Fruit fly (Drosophila melanogaster) whole organism, embryonic: ENCODE data around the gene Ctr1A.

Experiments
- B-H1 ChIP-seq: fragments of 200-800 bp; sonication (Bioruptor generic); IDR thresholded peaks from 3 replicates; pipeline ENCODE4 v1.3.6; 2022; ENCODE audit warnings: missing biosample characterization, missing genetic modification characterization
- B-H2 ChIP-seq: fragments of 200-800 bp; sonication (Bioruptor generic); optimal IDR thresholded peaks from 2 replicates; lab custom pipeline; 2018; ENCODE audit warnings: missing biosample characterization, mild to moderate bottlenecking, missing genetic modification characterization
- BtbVII ChIP-seq: fragments of 200-800 bp; sonication (Bioruptor generic); optimal IDR thresholded peaks from 3 replicates; lab custom pipeline; 2017; ENCODE audit warnings: missing biosample characterization, mild to moderate bottlenecking, missing genetic modification characterization
- CG10147 ChIP-seq: fragments of 200-800 bp; sonication (Bioruptor generic); optimal IDR thresholded peaks from 2 replicates; lab custom pipeline; 2019; ENCODE audit warnings: missing biosample characterization, mild to moderate bottlenecking, missing genetic modification characterization, moderate library complexity
- CG1024 ChIP-seq: fragments of 200-800 bp; sonication (Bioruptor generic); IDR thresholded peaks from 2 replicates; pipeline ENCODE4 v1.3.6; 2022; ENCODE audit warnings: missing biosample characterization, missing genetic modification characterization
- CG11247 ChIP-seq: fragments of 200-800 bp; sonication (Bioruptor generic); IDR thresholded peaks from 2 replicates; pipeline ENCODE4 v1.3.6; 2022; ENCODE audit warnings: missing biosample characterization, missing genetic modification characterization
- CG11723 ChIP-seq: fragments of 200-800 bp; sonication (Bioruptor generic); optimal IDR thresholded peaks from 2 replicates; lab custom pipeline; 2017; ENCODE audit warnings: missing biosample characterization, mild to moderate bottlenecking, missing genetic modification characterization
- CG12071 ChIP-seq: fragments of 200-800 bp; sonication (Bioruptor generic); optimal IDR thresholded peaks from 3 replicates; lab custom pipeline; 2018; ENCODE audit warnings: missing biosample characterization, mild to moderate bottlenecking, missing genetic modification characterization
- CG12155 ChIP-seq: fragments of 200-800 bp; sonication (Bioruptor generic); optimal IDR thresholded peaks from 3 replicates; lab custom pipeline; 2016; ENCODE audit warnings: missing biosample characterization, missing genetic modification characterization
- CG13123 ChIP-seq: fragments of 200-800 bp; sonication (Bioruptor generic); optimal IDR thresholded peaks from 2 replicates; lab custom pipeline; 2016; ENCODE audit warnings: missing biosample characterization, missing genetic modification characterization
- CG14014 ChIP-seq: fragments of 200-800 bp; sonication (Bioruptor generic); IDR thresholded peaks from 2 replicates; pipeline ENCODE4 v1.3.6; 2022; ENCODE audit warnings: missing biosample characterization, missing genetic modification characterization
- CG16815 ChIP-seq: fragments of 200-800 bp; sonication (Bioruptor generic); optimal IDR thresholded peaks from 3 replicates; lab custom pipeline; 2017; ENCODE audit warnings: missing biosample characterization, mild to moderate bottlenecking, missing genetic modification characterization
- CG17829 ChIP-seq: fragments of 200-800 bp; optimal IDR thresholded peaks from 2 replicates; lab custom pipeline; 2019; ENCODE audit warnings: missing biosample characterization, mild to moderate bottlenecking, missing genetic modification characterization, moderate library complexity
- CG4424 ChIP-seq: fragments of 200-800 bp; sonication (Bioruptor generic); optimal IDR thresholded peaks from 3 replicates; lab custom pipeline; 2016; ENCODE audit warnings: missing biosample characterization, missing genetic modification characterization
- CG4854 ChIP-seq: fragments of 200-800 bp; sonication (Bioruptor generic); optimal IDR thresholded peaks from 2 replicates; lab custom pipeline; 2016; ENCODE audit warnings: missing biosample characterization, missing genetic modification characterization, inconsistent platforms
- CG5245 ChIP-seq: fragments of 200-800 bp; sonication (Bioruptor generic); optimal IDR thresholded peaks from 3 replicates; lab custom pipeline; 2016; ENCODE audit warnings: missing biosample characterization, missing genetic modification characterization
- CG7745 ChIP-seq: fragments of 200-800 bp; sonication (Bioruptor generic); optimal IDR thresholded peaks from 2 replicates; lab custom pipeline; 2018; ENCODE audit warnings: missing biosample characterization, mild to moderate bottlenecking, missing genetic modification characterization, moderate library complexity
- CG9797 ChIP-seq: fragments of 200-800 bp; sonication (Bioruptor generic); optimal IDR thresholded peaks from 3 replicates; lab custom pipeline; 2018; ENCODE audit warnings: missing biosample characterization, mild to moderate bottlenecking, missing genetic modification characterization
- Chrac-16 ChIP-seq: fragments of 200-800 bp; sonication (Bioruptor generic); optimal IDR thresholded peaks from 3 replicates; lab custom pipeline; 2016; ENCODE audit warnings: missing biosample characterization, missing genetic modification characterization
- D ChIP-seq, 2 experiments: fragments of 200-800 bp in 1 of 2; fragments of >200 bp in 1 of 2; sonication (Bioruptor generic) in 1 of 2; optimal IDR thresholded peaks; 2 replicates in 1 of 2; 3 replicates in 1 of 2; lab custom pipeline; 2017; ENCODE audit warnings: mild to moderate bottlenecking in 1 of 2, missing biosample characterization in 1 of 2, missing genetic modification characterization in 1 of 2, missing genetic modification reagents in 1 of 2
- Dll ChIP-seq: fragments of 200-800 bp; sonication (Bioruptor generic); IDR thresholded peaks from 4 replicates; pipeline ENCODE4 v1.3.6; 2022; ENCODE audit warnings: missing biosample characterization, missing genetic modification characterization; ENCODE audit not compliant: partially characterized antibody
- Doc2 ChIP-seq: fragments of 200-800 bp; sonication (Bioruptor generic); IDR thresholded peaks from 2 replicates; pipeline ENCODE4 v1.3.6; 2022; ENCODE audit warnings: missing biosample characterization, missing genetic modification characterization
- Eip74EF ChIP-seq, 2 experiments: fragments of 200-800 bp in 1 of 2; fragments of >200 bp in 1 of 2; sonication (Bioruptor generic) in 1 of 2; optimal IDR thresholded peaks; 2 replicates each; lab custom pipeline; 2017 to 2019; ENCODE audit warnings: missing biosample characterization in 2 of 2, missing genetic modification characterization in 2 of 2, mild to moderate bottlenecking in 1 of 2, moderate library complexity in 1 of 2
- Fer2 ChIP-seq: fragments of 200-800 bp; sonication (Bioruptor generic); optimal IDR thresholded peaks from 2 replicates; lab custom pipeline; 2018; ENCODE audit warnings: missing biosample characterization, mild to moderate bottlenecking, missing genetic modification characterization, moderate library complexity
- Nf-YC ChIP-seq: fragments of 200-800 bp; optimal IDR thresholded peaks from 3 replicates; lab custom pipeline; 2019; ENCODE audit warnings: missing biosample characterization, mild to moderate bottlenecking, missing genetic modification characterization, moderate library complexity
- NfI ChIP-seq: fragments of 200-800 bp; sonication (Bioruptor generic); optimal IDR thresholded peaks from 3 replicates; lab custom pipeline; 2018; ENCODE audit warnings: missing biosample characterization, mild to moderate bottlenecking, missing genetic modification characterization, moderate library complexity
- Oli ChIP-seq: fragments of 200-800 bp; sonication (Bioruptor generic); optimal IDR thresholded peaks from 2 replicates; lab custom pipeline; 2018; ENCODE audit warnings: missing biosample characterization, mild to moderate bottlenecking, missing genetic modification characterization, moderate library complexity
- Sox102F ChIP-seq: fragments of 200-800 bp; sonication (Bioruptor generic); optimal IDR thresholded peaks from 2 replicates; lab custom pipeline; 2018; ENCODE audit warnings: missing biosample characterization, mild to moderate bottlenecking, missing genetic modification characterization, moderate library complexity
- TFAM ChIP-seq: fragments of 200-800 bp; sonication (Bioruptor generic); optimal IDR thresholded peaks from 2 replicates; lab custom pipeline; 2017; ENCODE audit warnings: missing biosample characterization, missing genetic modification characterization, inconsistent platforms
- YL-1 ChIP-seq: fragments of 200-800 bp; sonication (Bioruptor generic); optimal IDR thresholded peaks from 3 replicates; lab custom pipeline; 2017; ENCODE audit warnings: missing biosample characterization, mild to moderate bottlenecking, missing genetic modification characterization
- abd-A ChIP-seq: fragments of 200-800 bp; sonication (Bioruptor generic); optimal IDR thresholded peaks from 3 replicates; lab custom pipeline; 2019; ENCODE audit warnings: missing biosample characterization, mild to moderate bottlenecking, missing genetic modification characterization, moderate library complexity
- croc ChIP-seq: fragments of 200-800 bp; sonication (Bioruptor generic); conservative IDR thresholded peaks from 3 replicates; pipeline ENCODE4 v1.3.6; 2022; ENCODE audit warnings: missing biosample characterization, missing genetic modification characterization
- danr ChIP-seq: fragments of 200-800 bp; sonication (Bioruptor generic); IDR thresholded peaks from 2 replicates; pipeline ENCODE4 v1.3.6; 2022; ENCODE audit warnings: missing biosample characterization, missing genetic modification characterization
- dm ChIP-seq: fragments of 200-800 bp; sonication (Bioruptor generic); optimal IDR thresholded peaks from 3 replicates; lab custom pipeline; 2016; ENCODE audit warnings: missing biosample characterization, missing genetic modification characterization
- dmrt99B ChIP-seq: fragments of 200-800 bp; sonication (Bioruptor generic); optimal IDR thresholded peaks from 2 replicates; lab custom pipeline; 2018; ENCODE audit warnings: missing biosample characterization, mild to moderate bottlenecking, missing genetic modification characterization, moderate library complexity
- gce ChIP-seq: fragments of 200-800 bp; sonication (Bioruptor generic); IDR thresholded peaks from 3 replicates; pipeline ENCODE4 v1.3.6; 2022; ENCODE audit warnings: missing biosample characterization, missing genetic modification characterization
- gfzf ChIP-seq: fragments of 200-800 bp; sonication (Bioruptor generic); optimal IDR thresholded peaks from 2 replicates; lab custom pipeline; 2016; ENCODE audit warnings: missing biosample characterization, mild to moderate bottlenecking, missing genetic modification characterization, moderate library complexity
- grau ChIP-seq: fragments of 200-800 bp; optimal IDR thresholded peaks from 3 replicates; lab custom pipeline; 2019; ENCODE audit warnings: missing biosample characterization, mild to moderate bottlenecking, missing genetic modification characterization, moderate library complexity
- hbn ChIP-seq: fragments of 200-800 bp; sonication (Bioruptor generic); IDR thresholded peaks from 2 replicates; pipeline ENCODE4 v1.3.6; 2022; ENCODE audit warnings: missing biosample characterization, missing genetic modification characterization; ENCODE audit not compliant: partially characterized antibody
- inv ChIP-seq: fragments of 200-800 bp; sonication (Bioruptor generic); IDR thresholded peaks from 2 replicates; pipeline ENCODE4 v1.3.6; 2022; ENCODE audit warnings: missing biosample characterization, missing genetic modification characterization; ENCODE audit not compliant: partially characterized antibody
- nerfin-2 ChIP-seq: fragments of 200-800 bp; sonication (Bioruptor generic); IDR thresholded peaks from 2 replicates; pipeline ENCODE4 v1.3.6; 2022; ENCODE audit warnings: missing biosample characterization, missing genetic modification characterization; ENCODE audit not compliant: partially characterized antibody
- nmo ChIP-seq: fragments of 200-800 bp; sonication (Bioruptor generic); optimal IDR thresholded peaks from 2 replicates; lab custom pipeline; 2018; ENCODE audit warnings: missing biosample characterization, mild to moderate bottlenecking, missing genetic modification characterization, moderate library complexity
- nom ChIP-seq: fragments of 200-800 bp; sonication (Bioruptor generic); optimal IDR thresholded peaks from 2 replicates; lab custom pipeline; 2017; ENCODE audit warnings: missing biosample characterization, missing genetic modification characterization, mild to moderate bottlenecking, moderate library complexity, missing genetic modification reagents
- p53 ChIP-seq: fragments of 200-800 bp; sonication (Bioruptor generic); optimal IDR thresholded peaks from 2 replicates; lab custom pipeline; 2016; ENCODE audit warnings: missing biosample characterization, missing genetic modification characterization
- pfk ChIP-seq: fragments of 200-800 bp; sonication (Bioruptor generic); optimal IDR thresholded peaks from 2 replicates; lab custom pipeline; 2018; ENCODE audit warnings: missing biosample characterization, mild to moderate bottlenecking, missing genetic modification characterization, moderate library complexity
- psq ChIP-seq: fragments of 200-800 bp; sonication (Bioruptor generic); optimal IDR thresholded peaks from 2 replicates; lab custom pipeline; 2017; ENCODE audit warnings: missing biosample characterization, missing genetic modification characterization
- repo ChIP-seq: fragments of 200-800 bp; sonication (Bioruptor generic); optimal IDR thresholded peaks from 2 replicates; lab custom pipeline; 2016; ENCODE audit warnings: missing biosample characterization, missing genetic modification characterization
- tap ChIP-seq: fragments of 200-800 bp; optimal IDR thresholded peaks from 3 replicates; lab custom pipeline; 2019; ENCODE audit warnings: missing biosample characterization, mild to moderate bottlenecking, missing genetic modification characterization, moderate library complexity
- zfh2 ChIP-seq: fragments of 200-800 bp; sonication (Bioruptor generic); optimal IDR thresholded peaks from 2 replicates; lab custom pipeline; 2016; ENCODE audit warnings: missing biosample characterization, missing genetic modification characterization

The Ctr1A gene

DNA sequence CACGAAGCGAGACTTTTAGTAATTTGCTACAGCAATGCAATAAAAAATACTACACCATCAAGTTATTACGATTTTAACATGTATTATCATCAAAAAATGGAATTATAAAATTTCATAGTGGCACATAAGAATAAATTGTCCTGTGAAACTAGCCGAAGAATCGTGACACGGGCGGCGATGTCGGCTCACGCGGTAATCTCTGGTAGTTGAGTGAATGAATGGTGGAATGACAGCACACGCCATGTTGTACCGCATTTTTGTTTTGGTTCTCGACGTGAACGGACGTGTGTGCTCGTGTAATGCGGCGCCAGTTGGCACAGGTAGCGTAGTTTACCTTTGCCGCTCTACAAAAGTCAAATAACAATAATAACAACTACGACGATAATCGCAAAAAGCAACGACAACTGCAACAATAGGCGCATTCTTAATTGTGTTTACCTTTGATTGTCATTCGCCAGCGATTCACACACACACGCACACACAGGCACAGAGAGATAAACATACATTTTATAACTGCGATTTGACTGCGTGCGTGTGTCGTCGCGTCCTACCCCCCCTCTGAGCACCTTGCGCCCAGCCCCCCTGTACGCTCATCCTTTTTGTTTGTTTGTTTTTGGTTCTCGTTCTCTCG lies 37.9 kb downstream of the Ctr1A start, which contains the start of gene CG14441 (continued):
- TF ChIP-seq CG17829 (tag; lab: Kevin White, UChicago) (peak; percentile 47), croc (GFP tag; lab: Robert Waterston, UW) (no peak), TFAM (GFP tag; lab: Kevin White, UChicago) (no peak), D (optimal IDR thresholded peaks at IDR 0.05; lab: Kevin White, UChicago) (peak; percentile 54), D (GFP tag; optimal IDR thresholded peaks at IDR 0.05; lab: Kevin White, UChicago) (no peak), NfI (GFP tag; lab: Kevin White, UChicago) (peak; percentile 43), Doc2 (GFP tag; lab: Robert Waterston, UW) (no peak), abd-A (peak; percentile 78), dm (GFP tag; lab: Kevin White, UChicago) (peak; percentile 64), CG4424 (GFP tag; lab: Kevin White, UChicago) (peak; percentile 16), CG5245 (GFP tag; lab: Kevin White, UChicago) (no peak), nerfin-2 (GFP tag; lab: Robert Waterston, UW) (peak; percentile 93), zfh2 (GFP tag; lab: Kevin White, UChicago) (no peak), CG11723 (GFP tag; lab: Kevin White, UChicago) (no peak), CG16815 (GFP tag; lab: Kevin White, UChicago) (no peak), Sox102F (GFP tag; lab: Kevin White, UChicago) (no peak), CG12071 (no peak), Nf-YC (tag; lab: Kevin White, UChicago) (peak; percentile 60), BtbVII (peak; percentile 80), grau (tag; lab: Kevin White, UChicago) (peak; percentile 65), pfk (GFP tag; lab: Kevin White, UChicago) (peak; percentile 65), Eip74EF (GFP tag; optimal IDR thresholded peaks at IDR 0.05; lab: Kevin White, UChicago) (peak in 1 of 2 experiments; percentile 66), B-H1 (GFP tag; lab: Robert Waterston, UW) (no peak), tap (no peak), CG13123 (no peak), CG4854 (GFP tag; lab: Kevin White, UChicago) (no peak), Chrac-16 (GFP tag; lab: Kevin White, UChicago) (no peak), gce (no peak), CG7745 (tag; lab: Kevin White, UChicago) (no peak), YL-1 (GFP tag; lab: Kevin White, UChicago) (no peak), Oli (tag; lab: Kevin White, UChicago) (no peak), psq (GFP tag; lab: Kevin White, UChicago) (no peak), CG12155 (GFP tag; lab: Kevin White, UChicago) (peak; percentile 26), CG14014 (GFP tag; lab: Robert Waterston, UW) (no peak), p53 (GFP tag; lab: Kevin White, UChicago) (peak; percentile 93), nmo (GFP tag; lab: Kevin White, UChicago) (peak; percentile 38), danr (no peak), inv (GFP tag; lab: Robert Waterston, UW) (peak; percentile 95), repo (GFP tag; lab: Kevin White, UChicago) (no peak), CG9797 (no peak), hbn (peak; percentile 99), CG1024 (GFP tag; lab: Robert Waterston, UW) (no peak), Fer2 (peak; percentile 31), gfzf (GFP tag; lab: Kevin White, UChicago) (no peak), CG11247 (no peak), B-H2 (peak; percentile 78), nom (peak; percentile 73), CG10147 (GFP tag; lab: Kevin White, UChicago) (peak; percentile 72), dmrt99B (tag; lab: Kevin White, UChicago) (peak; percentile 56), Dll (peak; percentile 100)
